Worm (Caenorhabditis elegans): ENCODE measurements around the gene cchl-1.
A peak's percentile ranks its signal among the peaks of the same experiment; 100 is the strongest.

cchl-1 gene

DNA sequence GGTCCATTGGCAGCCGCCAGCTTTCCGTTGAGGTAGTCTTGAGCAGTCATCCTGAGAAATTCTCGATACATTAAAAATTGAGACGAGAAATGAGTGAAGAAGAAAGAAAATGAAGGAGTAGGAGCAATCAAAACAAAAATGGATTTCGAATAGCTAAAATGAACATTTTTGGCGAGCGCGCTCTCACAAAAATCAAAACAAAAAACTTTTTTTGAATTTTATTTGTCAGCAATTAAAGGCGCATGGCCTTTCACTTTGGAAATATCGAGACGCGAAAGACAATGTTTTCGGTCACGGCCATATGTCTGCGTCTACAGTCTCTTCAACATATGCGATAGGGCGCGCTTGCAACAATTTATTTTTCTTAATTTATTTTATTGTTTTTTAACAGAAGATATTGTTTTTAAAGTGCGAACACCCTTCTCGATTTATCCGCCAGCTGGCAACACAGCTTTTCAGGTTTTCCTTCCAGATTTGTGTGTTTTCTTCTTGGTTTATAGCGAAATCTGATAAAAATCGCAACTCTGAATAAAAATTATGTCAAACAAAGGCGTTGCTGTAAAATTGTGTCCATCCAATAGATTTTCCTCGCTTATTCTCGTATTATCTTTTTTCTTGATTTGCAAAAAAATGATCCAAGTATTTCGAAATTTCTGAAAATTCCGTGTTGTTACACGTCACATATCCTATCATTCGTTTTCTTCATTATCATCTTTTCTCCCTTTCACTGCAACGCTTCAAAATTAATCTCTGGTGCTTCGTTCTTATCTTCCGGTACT is 2.9 kb upstream of the cchl-1 start, which contains the start of the genes rpn-9 and T06D8.9 (continued):
- TF ChIP-seq mcd-1 (GFP tag; IDR thresholded peaks at IDR 0.05) (peak; percentile 94), fkh-3 (tag; optimal IDR thresholded peaks at IDR 0.05) (no peak), Y56A3A.18 (GFP tag; IDR thresholded peaks at IDR 0.05) (no peak), egl-18 (GFP tag; IDR thresholded peaks at IDR 0.05) (no peak), nhr-90 (tag; optimal IDR thresholded peaks at IDR 0.05) (no peak), nfyb-1 (GFP tag; IDR thresholded peaks at IDR 0.05) (peak; percentile 20; the same call in 1 of the 2 replicates), F55B11.4 (tag; optimal IDR thresholded peaks at IDR 0.05; ENCODE audit: borderline replicate concordance, insufficient read depth) (no peak), F10E7.11 (tag; optimal IDR thresholded peaks at IDR 0.05) (no peak), unc-130 (GFP tag; optimal IDR thresholded peaks at IDR 0.05) (peak; percentile 70), ama-1 (optimal IDR thresholded peaks at IDR 0.05) (no peak), ama-1 (GFP tag; optimal IDR thresholded peaks at IDR 0.05) (no peak), nfya-1 (tag; optimal IDR thresholded peaks at IDR 0.05; ENCODE audit: borderline replicate concordance, insufficient read depth) (no peak), snpc-4 (GFP tag; optimal IDR thresholded peaks at IDR 0.05) (peak; percentile 17), snpc-4 (tag; optimal IDR thresholded peaks at IDR 0.05) (peak; percentile 70 to 80 (median 76)), mel-28 (tag; optimal IDR thresholded peaks at IDR 0.05; ENCODE audit: borderline replicate concordance) (no peak), madf-3 (GFP tag; IDR thresholded peaks at IDR 0.05) (0 out of 2 replicates have a peak, but pooled peaks have one; percentile 15), D2030.7 (GFP tag; IDR thresholded peaks at IDR 0.05) (peak; percentile 89), F57C9.4 (tag; optimal IDR thresholded peaks at IDR 0.05) (no peak), Y95B8A.8 (GFP tag; IDR thresholded peaks at IDR 0.05) (peak; percentile 77; the same call in 1 of the 2 replicates), cebp-2 (GFP tag; IDR thresholded peaks at IDR 0.05) (no peak), ceh-27 (GFP tag; optimal IDR thresholded peaks at IDR 0.05) (peak; percentile 54), C06A6.2 (GFP tag; conservative IDR thresholded peaks at IDR 0.05) (no peak), rcor-1 (GFP tag; IDR thresholded peaks at IDR 0.05) (peak; percentile 76), madf-10 (tag; optimal IDR thresholded peaks at IDR 0.05) (peak; percentile 18), F33H1.4 (GFP tag; IDR thresholded peaks at IDR 0.05) (peak; percentile 84), K12H6.12 (tag; optimal IDR thresholded peaks at IDR 0.05) (peak; percentile 48), nfya-2 (GFP tag; IDR thresholded peaks at IDR 0.05) (no peak), attf-6 (GFP tag; IDR thresholded peaks at IDR 0.05) (peak; percentile 29; the same call in 1 of the 2 replicates), sea-2 (GFP tag; IDR thresholded peaks at IDR 0.05) (no peak), dpl-1 (GFP tag; optimal IDR thresholded peaks at IDR 0.05) (peak; percentile 66), ztf-22 (GFP tag; optimal IDR thresholded peaks at IDR 0.05) (no peak), snpc-1.3 (tag; optimal IDR thresholded peaks at IDR 0.05; ENCODE audit: insufficient read depth) (peak; percentile 82), hmg-1.2 (GFP tag; IDR thresholded peaks at IDR 0.05) (peak; percentile 95), sdz-38 (tag; optimal IDR thresholded peaks at IDR 0.05) (no peak), ccch-3 (GFP tag; optimal IDR thresholded peaks at IDR 0.05) (no peak), hsf-1 (GFP tag; IDR thresholded peaks at IDR 0.05) (peak; percentile 78), rpc-1 (optimal IDR thresholded peaks at IDR 0.05) (no peak), rpc-1 (tag; optimal IDR thresholded peaks at IDR 0.05) (no peak), Y67H2A.10 (GFP tag; conservative IDR thresholded peaks at IDR 0.05) (peak; percentile 45; the same call in 1 of the 2 replicates), sptf-2 (GFP tag; optimal IDR thresholded peaks at IDR 0.05) (no peak), somi-1 (GFP tag; optimal IDR thresholded peaks at IDR 0.05) (no peak), lin-40 (tag; optimal IDR thresholded peaks at IDR 0.05) (no peak), C17E4.6 (GFP tag; IDR thresholded peaks at IDR 0.05) (0 out of 2 replicates have a peak, but pooled peaks have one; percentile 10), ekl-4 (GFP tag; IDR thresholded peaks at IDR 0.05) (peak; percentile 68), akir-1 (GFP tag; optimal IDR thresholded peaks at IDR 0.05) (no peak), F23B12.7 (tag; optimal IDR thresholded peaks at IDR 0.05; ENCODE audit: insufficient read depth) (peak; percentile 90), let-526 (GFP tag; IDR thresholded peaks at IDR 0.05) (0 out of 2 replicates have a peak, but pooled peaks have one; percentile 20), hlh-12 (tag; optimal IDR thresholded peaks at IDR 0.05) (no peak)

All from whole organism, young adult.